Fruit fly (Drosophila melanogaster) whole organism, wandering third instar larva: ENCODE results near the gene CG15449.

Experiments used
- Abd-B ChIP-seq: fragments of >200 bp; optimal IDR thresholded peaks from 2 replicates; lab custom pipeline; 2017; ENCODE audit warnings: missing biosample characterization, missing genetic modification characterization
- CG32264 ChIP-seq: fragments of 200-800 bp; sonication (Bioruptor generic); optimal IDR thresholded peaks from 2 replicates; lab custom pipeline; 2016; ENCODE audit warnings: missing biosample characterization, missing genetic modification characterization
- CG9705 ChIP-seq: fragments of 200-800 bp; sonication (Bioruptor generic); optimal IDR thresholded peaks from 2 replicates; lab custom pipeline; 2018; ENCODE audit warnings: missing biosample characterization, mild to moderate bottlenecking, missing genetic modification characterization
- CrebA ChIP-seq: fragments of 200-800 bp; sonication (Bioruptor generic); optimal IDR thresholded peaks from 2 replicates; lab custom pipeline; 2016; ENCODE audit warnings: missing biosample characterization, mild to moderate bottlenecking, missing genetic modification characterization, borderline replicate concordance
- Dfd ChIP-seq: fragments of >200 bp; optimal IDR thresholded peaks from 2 replicates; lab custom pipeline; 2017; ENCODE audit warnings: missing biosample characterization, missing genetic modification characterization
- Dif ChIP-seq: fragments of 200-275, 200-300 bp; sonication (Bioruptor generic); optimal IDR thresholded peaks from 2 replicates; lab custom pipeline; 2018; ENCODE audit warnings: missing biosample characterization, missing genetic modification characterization; ENCODE audit not compliant: partially characterized antibody
- GATAd ChIP-seq: sonication (Bioruptor generic); optimal IDR thresholded peaks from 2 replicates; lab custom pipeline; 2016; ENCODE audit warnings: missing biosample characterization, missing genetic modification characterization
- HLH106 ChIP-seq: fragments of 200-800 bp; optimal IDR thresholded peaks from 3 replicates; lab custom pipeline; 2019; ENCODE audit warnings: missing biosample characterization, mild to moderate bottlenecking, missing genetic modification characterization, moderate library complexity
- Hnf4 ChIP-seq: fragments of 200-800 bp; sonication (Bioruptor generic); optimal IDR thresholded peaks from 2 replicates; lab custom pipeline; 2016; ENCODE audit warnings: missing biosample characterization, mild to moderate bottlenecking, missing genetic modification characterization
- Hr78 ChIP-seq: fragments of >200 bp; optimal IDR thresholded peaks from 2 replicates; lab custom pipeline; 2017; ENCODE audit warnings: missing biosample characterization, missing genetic modification characterization
- Hr83 ChIP-seq: fragments of 200-300 bp; sonication (Bioruptor generic); optimal IDR thresholded peaks from 2 replicates; lab custom pipeline; 2016; ENCODE audit warnings: missing biosample characterization, mild to moderate bottlenecking, missing genetic modification characterization, moderate library complexity; ENCODE audit not compliant: poor library complexity, severe bottlenecking
- Jra ChIP-seq: sonication (Bioruptor generic); optimal IDR thresholded peaks from 2 replicates; lab custom pipeline; 2016; ENCODE audit warnings: missing biosample characterization, missing genetic modification characterization
- Mio ChIP-seq: sonication (Bioruptor generic); optimal IDR thresholded peaks from 2 replicates; lab custom pipeline; 2016; ENCODE audit warnings: missing biosample characterization, missing genetic modification characterization
- Myc ChIP-seq: fragments of >200 bp; optimal IDR thresholded peaks from 2 replicates; lab custom pipeline; 2017
- N ChIP-seq: fragments of >200 bp; optimal IDR thresholded peaks from 2 replicates; lab custom pipeline; 2018; ENCODE audit warnings: missing biosample characterization, missing external identifiers, missing genetic modification characterization
- OdsH ChIP-seq: fragments of 200-800 bp; sonication (Bioruptor generic); optimal IDR thresholded peaks from 2 replicates; lab custom pipeline; 2016; ENCODE audit warnings: missing biosample characterization, mild to moderate bottlenecking, missing genetic modification characterization
- Rel ChIP-seq, 2 experiments: fragments of 200-800 bp; sonication (Bioruptor generic) in 1 of 2; optimal IDR thresholded peaks; 2 replicates in 1 of 2; 3 replicates in 1 of 2; lab custom pipeline; 2016 to 2019; ENCODE audit warnings: mild to moderate bottlenecking in 2 of 2, missing biosample characterization in 2 of 2, missing genetic modification characterization in 2 of 2, moderate library complexity in 1 of 2
- Sp1 ChIP-seq: fragments of 200-800 bp; sonication (Bioruptor generic); optimal IDR thresholded peaks from 3 replicates; lab custom pipeline; 2019; ENCODE audit warnings: missing biosample characterization, mild to moderate bottlenecking, missing genetic modification characterization, moderate library complexity
- Vsx2 ChIP-seq: fragments of 200-300, 225-300 bp; sonication (Bioruptor generic); optimal IDR thresholded peaks from 2 replicates; lab custom pipeline; 2018; ENCODE audit warnings: missing biosample characterization, missing genetic modification characterization; ENCODE audit not compliant: partially characterized antibody
- br ChIP-seq: fragments of 200-800 bp; sonication (Bioruptor generic); optimal IDR thresholded peaks from 2 replicates; lab custom pipeline; 2016; ENCODE audit warnings: missing biosample characterization, missing genetic modification characterization
- brk ChIP-seq: fragments of 200-800 bp; sonication (Bioruptor generic); optimal IDR thresholded peaks from 2 replicates; lab custom pipeline; 2016; ENCODE audit warnings: missing biosample characterization, mild to moderate bottlenecking, missing genetic modification characterization
- dl ChIP-seq, 2 experiments: fragments of 175-275, 200-275 bp in 1 of 2; fragments of 200-275 bp in 1 of 2; sonication (Bioruptor generic); optimal IDR thresholded peaks; lab custom pipeline; 2018; ENCODE audit warnings: mild to moderate bottlenecking in 2 of 2, missing biosample characterization in 2 of 2, missing genetic modification characterization in 2 of 2, moderate library complexity in 2 of 2; ENCODE audit not compliant: partially characterized antibody in 2 of 2, insufficient read depth in 1 of 2
- dmrt93B ChIP-seq: fragments of 200-800 bp; sonication (Bioruptor generic); optimal IDR thresholded peaks from 2 replicates; lab custom pipeline; 2018; ENCODE audit warnings: missing biosample characterization, mild to moderate bottlenecking, missing genetic modification characterization
- dsf ChIP-seq: sonication (Bioruptor generic); optimal IDR thresholded peaks from 2 replicates; lab custom pipeline; 2016; ENCODE audit warnings: missing biosample characterization, missing genetic modification characterization, borderline replicate concordance
- ey ChIP-seq: fragments of 200-800 bp; sonication (Bioruptor generic); optimal IDR thresholded peaks from 2 replicates; lab custom pipeline; 2016; ENCODE audit warnings: missing biosample characterization, missing genetic modification characterization
- foxo ChIP-seq, 2 experiments: fragments of 200-800 bp; sonication (Bioruptor generic); optimal IDR thresholded peaks; 2 replicates in 1 of 2; 3 replicates in 1 of 2; lab custom pipeline; 2016 to 2017; ENCODE audit warnings: missing biosample characterization in 2 of 2, missing genetic modification characterization in 2 of 2
- fru ChIP-seq: fragments of 200-800 bp; sonication (Bioruptor generic); optimal IDR thresholded peaks from 3 replicates; lab custom pipeline; 2016; ENCODE audit warnings: missing biosample characterization, mild to moderate bottlenecking, missing genetic modification characterization
- h ChIP-seq: fragments of 200-800 bp; sonication (Bioruptor generic); optimal IDR thresholded peaks from 3 replicates; lab custom pipeline; 2016; ENCODE audit warnings: missing biosample characterization, mild to moderate bottlenecking, missing genetic modification characterization
- jim ChIP-seq: fragments of 175-275, 200-325 bp; sonication (Bioruptor generic); optimal IDR thresholded peaks from 2 replicates; lab custom pipeline; 2016; ENCODE audit warnings: missing biosample characterization, mild to moderate bottlenecking, missing genetic modification characterization
- lola ChIP-seq: fragments of >200 bp; optimal IDR thresholded peaks from 2 replicates; lab custom pipeline; 2017; ENCODE audit warnings: missing biosample characterization, missing genetic modification characterization
- pan ChIP-seq: fragments of >200 bp; optimal IDR thresholded peaks from 2 replicates; lab custom pipeline; 2017
- psq ChIP-seq: fragments of 200-800 bp; sonication (Bioruptor generic); optimal IDR thresholded peaks from 3 replicates; lab custom pipeline; 2017; ENCODE audit warnings: missing biosample characterization, mild to moderate bottlenecking, missing genetic modification characterization, moderate library complexity
- rgr ChIP-seq: fragments of 200-800 bp; sonication (Bioruptor generic); optimal IDR thresholded peaks from 3 replicates; lab custom pipeline; 2016; ENCODE audit warnings: missing biosample characterization, mild to moderate bottlenecking, missing genetic modification characterization
- sage ChIP-seq: fragments of 200-800 bp; sonication (Bioruptor generic); optimal IDR thresholded peaks from 2 replicates; lab custom pipeline; 2016; ENCODE audit warnings: missing biosample characterization, mild to moderate bottlenecking, missing genetic modification characterization
- sv ChIP-seq: fragments of 200-800 bp; sonication (Bioruptor generic); optimal IDR thresholded peaks from 3 replicates; lab custom pipeline; 2016; ENCODE audit warnings: missing biosample characterization, missing genetic modification characterization
- tai ChIP-seq: sonication (Bioruptor generic); optimal IDR thresholded peaks from 2 replicates; lab custom pipeline; 2016; ENCODE audit warnings: missing biosample characterization, missing genetic modification characterization
- usp ChIP-seq: fragments of >200 bp; optimal IDR thresholded peaks from 2 replicates; lab custom pipeline; 2017; ENCODE audit warnings: missing biosample characterization, missing genetic modification characterization
- woc ChIP-seq: sonication (Bioruptor generic); optimal IDR thresholded peaks from 2 replicates; lab custom pipeline; 2016; ENCODE audit warnings: missing biosample characterization, mild to moderate bottlenecking, missing genetic modification characterization

CG15449 gene

DNA sequence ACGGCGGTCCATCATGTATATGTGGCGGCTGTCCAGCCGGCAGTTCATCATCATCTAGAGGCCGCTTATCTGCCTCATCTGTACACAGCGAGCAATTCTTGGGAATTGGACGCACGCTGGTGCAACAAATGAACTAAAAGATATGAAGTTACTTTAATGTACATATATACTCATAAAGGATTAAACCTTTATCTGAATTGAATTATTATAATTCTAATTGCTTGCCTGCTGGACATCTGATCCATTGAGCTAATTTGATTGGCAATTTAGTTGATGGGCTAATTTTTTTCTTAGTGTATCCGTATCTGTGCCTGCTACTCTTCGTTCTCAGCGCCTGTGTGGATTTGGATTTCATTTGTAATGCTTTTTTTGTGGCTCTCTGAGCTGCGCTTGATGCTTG lies 32.5 kb upstream of the CG15449 start:
- TF ChIP-seq usp (GFP tag; lab: Kevin White, UChicago) (no peak), lola (GFP tag; lab: Kevin White, UChicago) (no peak), tai (GFP tag; lab: Kevin White, UChicago) (peak; percentile 29), Sp1 (GFP tag; lab: Kevin White, UChicago) (peak; percentile 83), foxo (GFP tag; optimal IDR thresholded peaks at IDR 0.05; lab: Kevin White, UChicago) (peak in 1 of 2 experiments; percentile 84), Rel (GFP tag; optimal IDR thresholded peaks at IDR 0.05; lab: Kevin White, UChicago) (peak; percentile 29), Rel (tag; optimal IDR thresholded peaks at IDR 0.05; lab: Kevin White, UChicago) (peak; percentile 72), dl (GFP tag; optimal IDR thresholded peaks at IDR 0.05; lab: Kevin White, UChicago; ENCODE audit: insufficient read depth in 1 of 2, partially characterized antibody in 2 of 2) (no peak), psq (GFP tag; lab: Kevin White, UChicago) (peak; percentile 75), fru (GFP tag; lab: Kevin White, UChicago) (peak; percentile 85), Dfd (GFP tag; lab: Kevin White, UChicago) (no peak), dmrt93B (GFP tag; lab: Kevin White, UChicago) (peak; percentile 72), Vsx2 (GFP tag; lab: Kevin White, UChicago) (no peak), brk (GFP tag; lab: Kevin White, UChicago) (peak; percentile 58), OdsH (peak; percentile 85), Hr78 (GFP tag; lab: Kevin White, UChicago) (no peak), CG9705 (GFP tag; lab: Kevin White, UChicago) (peak; percentile 60), N (no peak), rgr (GFP tag; lab: Kevin White, UChicago) (peak; percentile 84), br (GFP tag; lab: Kevin White, UChicago) (peak; percentile 85), h (GFP tag; lab: Kevin White, UChicago) (peak; percentile 85), dsf (peak; percentile 19), ey (GFP tag; lab: Kevin White, UChicago) (peak; percentile 86), CG32264 (GFP tag; lab: Kevin White, UChicago) (peak; percentile 55), GATAd (GFP tag; lab: Kevin White, UChicago) (no peak), jim (GFP tag; lab: Kevin White, UChicago) (no peak), Myc (lab: Kevin White, UChicago) (no peak), pan (lab: Kevin White, UChicago) (no peak), sage (GFP tag; lab: Kevin White, UChicago) (peak; percentile 48), CrebA (no peak), Jra (GFP tag; lab: Kevin White, UChicago) (peak; percentile 70), Hnf4 (GFP tag; lab: Kevin White, UChicago) (peak; percentile 73), HLH106 (peak; percentile 85), woc (GFP tag; lab: Kevin White, UChicago) (peak; percentile 81), Hr83 (GFP tag; lab: Kevin White, UChicago) (no peak), Abd-B (no peak), Mio (GFP tag; lab: Kevin White, UChicago) (no peak)

DNA sequence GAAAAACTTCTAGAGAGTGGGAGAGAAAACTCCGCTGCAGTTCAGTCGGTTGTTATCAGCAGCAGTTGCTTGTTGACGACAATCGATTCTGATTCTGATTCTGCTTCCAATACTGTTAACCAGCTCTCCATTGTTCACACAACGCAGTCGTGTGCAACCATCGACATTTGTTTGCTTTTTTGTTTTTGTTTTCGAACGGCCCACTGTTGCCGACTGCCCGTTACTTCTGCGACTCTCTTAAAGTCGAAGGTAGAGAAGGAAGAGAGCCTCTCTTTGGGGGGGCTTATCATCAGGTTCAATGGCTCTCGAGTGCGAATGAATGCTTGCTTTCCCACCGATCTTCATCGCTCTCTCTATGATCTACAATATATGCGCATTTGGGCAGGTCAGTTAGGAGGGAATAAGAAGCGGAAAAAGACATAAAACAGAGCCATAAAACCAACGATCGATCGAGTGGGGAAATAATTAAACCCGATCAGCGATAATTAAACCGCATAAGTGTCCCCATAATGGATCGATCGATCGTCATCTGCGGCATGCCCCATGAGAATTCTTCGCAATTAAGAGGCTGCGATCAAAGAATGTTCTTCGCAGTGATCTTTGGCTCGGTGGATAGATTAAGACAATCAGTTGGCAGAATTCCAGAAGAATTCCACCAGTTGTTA lies 31.4 kb upstream of the CG15449 start:
- TF ChIP-seq dl (GFP tag; optimal IDR thresholded peaks at IDR 0.05; lab: Kevin White, UChicago; ENCODE audit: insufficient read depth in 1 of 2, partially characterized antibody in 2 of 2): peak in 1 of 2 experiments; percentile 67
- no peak for TF ChIP-seq Abd-B
- no peak for TF ChIP-seq OdsH
- peak; percentile 38 for TF ChIP-seq Dif
- TF ChIP-seq Mio (GFP tag; lab: Kevin White, UChicago): no peak
- no peak for TF ChIP-seq Rel (GFP tag; optimal IDR thresholded peaks at IDR 0.05; lab: Kevin White, UChicago)
- TF ChIP-seq Rel (tag; optimal IDR thresholded peaks at IDR 0.05; lab: Kevin White, UChicago): peak; percentile 55
- TF ChIP-seq psq (GFP tag; lab: Kevin White, UChicago): peak; percentile 46
- peak; percentile 50 for TF ChIP-seq br (GFP tag; lab: Kevin White, UChicago)
- TF ChIP-seq Dfd (GFP tag; lab: Kevin White, UChicago): no peak
- TF ChIP-seq Vsx2 (GFP tag; lab: Kevin White, UChicago): no peak
- peak; percentile 53 for TF ChIP-seq fru (GFP tag; lab: Kevin White, UChicago)
- no peak for TF ChIP-seq pan (lab: Kevin White, UChicago)
- no peak for TF ChIP-seq Hnf4 (GFP tag; lab: Kevin White, UChicago)
- peak; percentile 26 for TF ChIP-seq CrebA
- TF ChIP-seq Hr83 (GFP tag; lab: Kevin White, UChicago): peak; percentile 7
- TF ChIP-seq h (GFP tag; lab: Kevin White, UChicago): peak; percentile 38
- no peak for TF ChIP-seq dsf
- TF ChIP-seq Jra (GFP tag; lab: Kevin White, UChicago): no peak
- TF ChIP-seq HLH106: no peak
- no peak for TF ChIP-seq CG9705 (GFP tag; lab: Kevin White, UChicago)
- no peak for TF ChIP-seq woc (GFP tag; lab: Kevin White, UChicago)
- peak; percentile 8 for TF ChIP-seq rgr (GFP tag; lab: Kevin White, UChicago)
- TF ChIP-seq ey (GFP tag; lab: Kevin White, UChicago): no peak
- TF ChIP-seq sv (GFP tag; lab: Kevin White, UChicago): no peak
